Fruit fly (Drosophila melanogaster) whole organism, embryonic: Measurements from ENCODE around the gene CG12009.
A peak's percentile ranks its signal among the peaks of the same experiment; 100 is the strongest.

Experiments
- Bgb ChIP-seq: fragments of 200-800 bp; sonication (Bioruptor generic); IDR thresholded peaks from 2 replicates; pipeline ENCODE4 v1.3.6; 2022; ENCODE audit warnings: missing biosample characterization, missing genetic modification characterization; ENCODE audit not compliant: partially characterized antibody
- Bteb2 ChIP-seq: fragments of 200-800 bp; sonication (Bioruptor generic); optimal IDR thresholded peaks from 2 replicates; lab custom pipeline; 2016; ENCODE audit warnings: missing biosample characterization, missing genetic modification characterization
- CG10565 ChIP-seq: fragments of 200-800 bp; sonication (Bioruptor generic); optimal IDR thresholded peaks from 3 replicates; lab custom pipeline; 2016; ENCODE audit warnings: missing biosample characterization, mild to moderate bottlenecking, missing genetic modification characterization
- CG11560 ChIP-seq: fragments of 200-800 bp; sonication (Bioruptor generic); IDR thresholded peaks from 3 replicates; pipeline ENCODE4 v1.3.6; 2022; ENCODE audit warnings: missing biosample characterization, missing genetic modification characterization
- CG1647 ChIP-seq: fragments of 200-800 bp; sonication (Bioruptor generic); optimal IDR thresholded peaks from 3 replicates; lab custom pipeline; 2016; ENCODE audit warnings: missing biosample characterization, missing genetic modification characterization
- CG17385 ChIP-seq: fragments of 200-800 bp; sonication (Bioruptor generic); optimal IDR thresholded peaks from 3 replicates; lab custom pipeline; 2018; ENCODE audit warnings: missing biosample characterization, mild to moderate bottlenecking, missing genetic modification characterization
- CG18599 ChIP-seq: fragments of 200-800 bp; sonication (Bioruptor generic); optimal IDR thresholded peaks from 3 replicates; lab custom pipeline; 2017; ENCODE audit warnings: missing biosample characterization, missing genetic modification characterization, mild to moderate bottlenecking, moderate library complexity, missing genetic modification reagents
- CG32767 ChIP-seq: fragments of 200-800 bp; sonication (Bioruptor generic); IDR thresholded peaks from 2 replicates; pipeline ENCODE4 v1.3.6; 2022; ENCODE audit warnings: missing biosample characterization, missing genetic modification characterization
- CG3726 ChIP-seq: fragments of 200-800 bp; sonication (Bioruptor generic); IDR thresholded peaks from 3 replicates; pipeline ENCODE4, ENCODE4 v1.3.6; 2022; ENCODE audit warnings: missing biosample characterization, missing genetic modification characterization
- CG4617 ChIP-seq: fragments of 200-800 bp; sonication (Bioruptor generic); optimal IDR thresholded peaks from 3 replicates; lab custom pipeline; 2016; ENCODE audit warnings: missing biosample characterization, missing genetic modification characterization, borderline replicate concordance
- CG4820 ChIP-seq: fragments of 200-800 bp; sonication (Bioruptor generic); optimal IDR thresholded peaks from 3 replicates; lab custom pipeline; 2016; ENCODE audit warnings: missing biosample characterization, missing genetic modification characterization
- CG6689 ChIP-seq: fragments of 200-800 bp; sonication (Bioruptor generic); IDR thresholded peaks from 2 replicates; pipeline ENCODE4 v1.3.6; 2022; ENCODE audit warnings: missing biosample characterization, missing genetic modification characterization
- CG6765 ChIP-seq: fragments of 200-800 bp; sonication (Bioruptor generic); optimal IDR thresholded peaks from 3 replicates; lab custom pipeline; 2017; ENCODE audit warnings: missing biosample characterization, mild to moderate bottlenecking, missing genetic modification characterization
- CG7372 ChIP-seq: fragments of 200-800 bp; sonication (Bioruptor generic); IDR thresholded peaks from 2 replicates; pipeline ENCODE4 v1.3.6; 2022; ENCODE audit warnings: missing biosample characterization, missing genetic modification characterization
- CG7963 ChIP-seq: fragments of 200-800 bp; sonication (Bioruptor generic); IDR thresholded peaks from 3 replicates; pipeline ENCODE4 v1.3.6; 2022; ENCODE audit warnings: missing biosample characterization, missing genetic modification characterization; ENCODE audit not compliant: partially characterized antibody
- CG8290 ChIP-seq, 3 experiments: fragments of 200-800 bp; sonication (Bioruptor generic); optimal IDR thresholded peaks; 2 replicates each; lab custom pipeline; 2016 to 2019; ENCODE audit warnings: missing biosample characterization in 3 of 3, missing genetic modification characterization in 3 of 3, mild to moderate bottlenecking in 2 of 3, moderate library complexity in 1 of 3
- CG8478 ChIP-seq: fragments of >200 bp; optimal IDR thresholded peaks from 2 replicates; lab custom pipeline; 2018
- CG8924 ChIP-seq: fragments of 200-800 bp; optimal IDR thresholded peaks from 3 replicates; lab custom pipeline; 2019; ENCODE audit warnings: missing biosample characterization, mild to moderate bottlenecking, missing genetic modification characterization, moderate library complexity
- CG9817 ChIP-seq: fragments of 200-800 bp; sonication (Bioruptor generic); optimal IDR thresholded peaks from 2 replicates; lab custom pipeline; 2018; ENCODE audit warnings: missing biosample characterization, mild to moderate bottlenecking, missing genetic modification characterization, moderate library complexity
- CoRest ChIP-seq: fragments of 200-800 bp; sonication (Bioruptor generic); optimal IDR thresholded peaks from 3 replicates; lab custom pipeline; 2018; ENCODE audit warnings: missing biosample characterization, mild to moderate bottlenecking, missing genetic modification characterization, moderate library complexity
- D ChIP-seq, 2 experiments: fragments of 200-800 bp in 1 of 2; fragments of >200 bp in 1 of 2; sonication (Bioruptor generic) in 1 of 2; optimal IDR thresholded peaks; 2 replicates in 1 of 2; 3 replicates in 1 of 2; lab custom pipeline; 2017; ENCODE audit warnings: mild to moderate bottlenecking in 1 of 2, missing biosample characterization in 1 of 2, missing genetic modification characterization in 1 of 2, missing genetic modification reagents in 1 of 2
- D19B ChIP-seq: fragments of 200-800 bp; sonication (Bioruptor generic); optimal IDR thresholded peaks from 2 replicates; lab custom pipeline; 2017; ENCODE audit warnings: missing biosample characterization, mild to moderate bottlenecking, missing genetic modification characterization
- ERR ChIP-seq: fragments of 200-800 bp; sonication (Bioruptor generic); optimal IDR thresholded peaks from 2 replicates; lab custom pipeline; 2016; ENCODE audit warnings: missing biosample characterization, missing genetic modification characterization
- Fer3 ChIP-seq: fragments of 200-800 bp; sonication (Bioruptor generic); optimal IDR thresholded peaks from 2 replicates; lab custom pipeline; 2018; ENCODE audit warnings: missing biosample characterization, mild to moderate bottlenecking, missing genetic modification characterization, moderate library complexity
- GATAe ChIP-seq: fragments of 200-800 bp; sonication (Bioruptor generic); conservative IDR thresholded peaks from 2 replicates; pipeline ENCODE4 v1.3.6; 2022; ENCODE audit warnings: missing biosample characterization, missing genetic modification characterization
- Gug ChIP-seq: fragments of 200-800 bp; sonication (Bioruptor generic); IDR thresholded peaks from 4 replicates; pipeline ENCODE4 v1.3.6; 2022; ENCODE audit warnings: missing biosample characterization, missing genetic modification characterization
- Hr51 ChIP-seq, 2 experiments: fragments of 200-800 bp; sonication (Bioruptor generic); optimal IDR thresholded peaks; 2 replicates in 1 of 2; 3 replicates in 1 of 2; lab custom pipeline; 2016 to 2018; ENCODE audit warnings: missing biosample characterization in 2 of 2, missing genetic modification characterization in 2 of 2, mild to moderate bottlenecking in 1 of 2, moderate library complexity in 1 of 2
- MESR4 ChIP-seq: fragments of 200-800 bp; sonication (Bioruptor generic); optimal IDR thresholded peaks from 2 replicates; lab custom pipeline; 2018; ENCODE audit warnings: missing biosample characterization, mild to moderate bottlenecking, missing genetic modification characterization, moderate library complexity
- NK7.1 ChIP-seq: fragments of 200-800 bp; sonication (Bioruptor generic); optimal IDR thresholded peaks from 3 replicates; lab custom pipeline; 2016; ENCODE audit warnings: missing biosample characterization, missing genetic modification characterization
- Sin3A ChIP-seq: fragments of >200 bp; optimal IDR thresholded peaks from 2 replicates; lab custom pipeline; 2018
- bbx ChIP-seq: fragments of 200-800 bp; sonication (Bioruptor generic); IDR thresholded peaks from 2 replicates; pipeline ENCODE4 v1.3.6; 2022; ENCODE audit warnings: missing biosample characterization, missing genetic modification characterization; ENCODE audit not compliant: partially characterized antibody
- bigmax ChIP-seq: fragments of 200-800 bp; sonication (Bioruptor generic); optimal IDR thresholded peaks from 2 replicates; lab custom pipeline; 2018; ENCODE audit warnings: missing biosample characterization, mild to moderate bottlenecking, missing genetic modification characterization
- bsh ChIP-seq, 2 experiments: fragments of 200-800 bp; sonication (Bioruptor generic); optimal IDR thresholded peaks; 2 replicates each; lab custom pipeline; 2017 to 2018; ENCODE audit warnings: mild to moderate bottlenecking in 2 of 2, missing biosample characterization in 2 of 2, missing genetic modification characterization in 2 of 2, moderate library complexity in 1 of 2
- dan ChIP-seq: fragments of 200-800 bp; sonication (Bioruptor generic); IDR thresholded peaks from 2 replicates; pipeline ENCODE4 v1.3.6; 2022; ENCODE audit warnings: missing biosample characterization, missing genetic modification characterization
- fd64A ChIP-seq: fragments of 200-800 bp; sonication (Bioruptor generic); optimal IDR thresholded peaks from 3 replicates; lab custom pipeline; 2018; ENCODE audit warnings: missing biosample characterization, mild to moderate bottlenecking, missing genetic modification characterization
- jigr1 ChIP-seq: fragments of 200-800 bp; sonication (Bioruptor generic); IDR thresholded peaks from 3 replicates; pipeline ENCODE4 v1.3.6; 2022; ENCODE audit warnings: missing biosample characterization, missing genetic modification characterization
- knrl ChIP-seq: fragments of 200-800 bp; sonication (Bioruptor generic); IDR thresholded peaks from 3 replicates; pipeline ENCODE4 v1.3.6; 2022; ENCODE audit warnings: missing biosample characterization, missing genetic modification characterization; ENCODE audit not compliant: partially characterized antibody
- mld ChIP-seq: fragments of 200-800 bp; sonication (Bioruptor generic); IDR thresholded peaks from 3 replicates; pipeline ENCODE4 v1.3.6; 2022; ENCODE audit warnings: missing biosample characterization, missing genetic modification characterization; ENCODE audit not compliant: partially characterized antibody
- pho ChIP-seq: fragments of 200-800 bp; sonication (Bioruptor generic); optimal IDR thresholded peaks from 2 replicates; lab custom pipeline; 2016; ENCODE audit warnings: missing biosample characterization, missing genetic modification characterization
- rib ChIP-seq: fragments of 200-800 bp; sonication (Bioruptor generic); IDR thresholded peaks from 2 replicates; pipeline ENCODE4 v1.3.6; 2022; ENCODE audit warnings: missing biosample characterization, missing genetic modification characterization
- sim ChIP-seq: fragments of 200-800 bp; sonication (Bioruptor generic); IDR thresholded peaks from 2 replicates; pipeline ENCODE4 v1.3.6; 2022; ENCODE audit warnings: missing biosample characterization, missing genetic modification characterization
- sna ChIP-seq: fragments of 200-800 bp; sonication (Bioruptor generic); IDR thresholded peaks from 2 replicates; pipeline ENCODE4 v1.3.6; 2022; ENCODE audit warnings: missing biosample characterization, missing genetic modification characterization; ENCODE audit not compliant: partially characterized antibody
- zfh2 ChIP-seq: fragments of 200-800 bp; sonication (Bioruptor generic); optimal IDR thresholded peaks from 2 replicates; lab custom pipeline; 2016; ENCODE audit warnings: missing biosample characterization, missing genetic modification characterization

The CG12009 gene

DNA sequence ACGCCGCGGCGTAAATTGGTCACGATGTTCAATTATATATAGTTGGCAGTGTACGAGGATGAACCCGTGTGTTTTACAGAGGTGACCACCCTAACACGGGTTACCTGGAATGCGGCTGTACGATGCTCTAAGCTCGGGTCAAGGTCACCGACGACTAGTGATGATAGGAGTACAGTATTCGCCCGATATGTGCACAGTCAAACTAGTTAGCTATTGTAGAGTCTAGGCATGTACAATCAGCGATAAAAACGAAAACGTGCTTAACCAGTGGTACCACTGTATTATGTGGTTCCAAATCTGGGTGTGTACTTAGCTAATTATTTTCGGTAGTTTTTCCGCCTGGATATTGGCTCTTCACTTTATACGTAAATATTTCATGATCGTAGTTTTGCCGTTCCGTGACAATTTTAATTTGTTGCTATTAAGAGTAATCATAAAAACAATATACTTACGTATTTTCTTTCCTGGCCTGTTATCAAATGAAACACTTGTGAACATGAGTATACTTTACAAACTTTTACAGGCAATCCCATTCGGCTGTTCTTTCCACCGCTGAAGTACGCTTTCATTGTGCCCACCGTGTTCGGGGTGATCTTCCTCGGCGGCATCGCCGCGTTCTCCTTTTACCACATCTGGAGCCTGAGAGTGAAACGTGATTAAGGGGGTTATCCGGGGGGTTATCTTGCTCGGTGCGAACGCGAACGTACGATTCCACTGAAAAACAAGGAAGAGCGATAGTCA, 28.9 kb downstream of the CG12009 start (continued):
- TF ChIP-seq GATAe (GFP tag; lab: Robert Waterston, UW) (no peak), CG7372 (GFP tag; lab: Robert Waterston, UW) (no peak), bsh (GFP tag; optimal IDR thresholded peaks at IDR 0.05; lab: Kevin White, UChicago) (peak in 1 of 2 experiments; percentile 13), bigmax (GFP tag; lab: Kevin White, UChicago) (no peak), CG8290 (GFP tag; optimal IDR thresholded peaks at IDR 0.05; lab: Kevin White, UChicago) (no peak), CG8290 (tag; optimal IDR thresholded peaks at IDR 0.05; lab: Kevin White, UChicago) (peak in 1 of 2 experiments; percentile 75), Gug (GFP tag; lab: Robert Waterston, UW) (peak; percentile 6; the same call in 1 of the 4 replicates), CG6689 (GFP tag; lab: Robert Waterston, UW) (no peak), CG18599 (GFP tag; lab: Kevin White, UChicago) (peak; percentile 69), knrl (GFP tag; lab: Robert Waterston, UW) (no peak), ERR (peak; percentile 57), CG1647 (peak; percentile 17), CG3726 (GFP tag; lab: Robert Waterston, UW) (0 out of 3 replicates have a peak, but pooled peaks have one; percentile 12), CG6765 (GFP tag; lab: Kevin White, UChicago) (peak; percentile 15), CG8478 (lab: Kevin White, UChicago) (no peak), CoRest (peak; percentile 14), zfh2 (GFP tag; lab: Kevin White, UChicago) (peak; percentile 39), mld (GFP tag; lab: Robert Waterston, UW) (no peak), pho (GFP tag; lab: Kevin White, UChicago) (peak; percentile 2), rib (GFP tag; lab: Robert Waterston, UW) (no peak), Fer3 (tag; lab: Kevin White, UChicago) (peak; percentile 17)

DNA sequence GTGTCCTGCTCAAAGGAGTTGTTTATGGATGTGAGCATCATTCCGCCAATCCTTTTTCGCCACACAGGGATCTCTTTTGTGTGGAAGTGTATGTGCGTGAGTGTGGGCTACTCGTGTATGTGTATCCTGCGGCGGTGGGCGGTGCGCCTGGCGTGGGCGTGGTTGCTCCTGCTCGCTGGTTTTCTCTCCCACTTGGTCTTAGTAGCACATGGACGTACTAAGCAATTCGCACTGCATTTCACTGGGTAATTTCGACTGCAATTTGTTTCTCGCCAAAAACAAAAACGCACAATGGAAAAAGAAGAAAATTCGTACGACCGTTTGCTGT, 34.3 kb downstream of the CG12009 start:
- TF ChIP-seq fd64A (GFP tag; lab: Kevin White, UChicago) = no peak
- TF ChIP-seq CG32767 (GFP tag; lab: Robert Waterston, UW) = no peak
- peak; percentile 73 for TF ChIP-seq CG17385 (GFP tag; lab: Kevin White, UChicago)
- peak; percentile 71 for TF ChIP-seq CG4617 (GFP tag; lab: Kevin White, UChicago)
- no peak for TF ChIP-seq dan (GFP tag; lab: Robert Waterston, UW)
- TF ChIP-seq bbx (GFP tag; lab: Robert Waterston, UW) = peak; percentile 28; the same call in 1 of the 2 replicates
- TF ChIP-seq MESR4 (GFP tag; lab: Kevin White, UChicago) = peak; percentile 96
- 0 out of 3 replicates have a peak, but pooled peaks have one; percentile 35 for TF ChIP-seq CG7963 (GFP tag; lab: Robert Waterston, UW)
- TF ChIP-seq Hr51 (GFP tag; optimal IDR thresholded peaks at IDR 0.05; lab: Kevin White, UChicago) = no peak
- TF ChIP-seq Bgb (GFP tag; lab: Robert Waterston, UW) = peak; percentile 5; the same call in 1 of the 2 replicates
- TF ChIP-seq CG4820 (GFP tag; lab: Kevin White, UChicago) = no peak
- TF ChIP-seq sna = 0 out of 2 replicates have a peak, but pooled peaks have one; percentile 20
- TF ChIP-seq sim (GFP tag; lab: Robert Waterston, UW) = no peak
- TF ChIP-seq Sin3A (lab: Kevin White, UChicago) = no peak
- TF ChIP-seq Bteb2 (GFP tag; lab: Kevin White, UChicago) = no peak
- no peak for TF ChIP-seq D19B
- peak; percentile 62 for TF ChIP-seq D (optimal IDR thresholded peaks at IDR 0.05; lab: Kevin White, UChicago)
- no peak for TF ChIP-seq D (GFP tag; optimal IDR thresholded peaks at IDR 0.05; lab: Kevin White, UChicago)
- TF ChIP-seq CG11560 (tag; lab: Robert Waterston, UW) = no peak
- no peak for TF ChIP-seq CG8924 (tag; lab: Kevin White, UChicago)
- TF ChIP-seq jigr1 (GFP tag; lab: Robert Waterston, UW) = no peak
- TF ChIP-seq NK7.1 (GFP tag; lab: Kevin White, UChicago) = no peak
- TF ChIP-seq CG10565 (GFP tag; lab: Kevin White, UChicago) = no peak
- no peak for TF ChIP-seq CG9817 (tag; lab: Kevin White, UChicago)
